Worm (Caenorhabditis elegans) whole organism, midembryonic: ENCODE results near the gene F35F10.14.

ENCODE experiments used
- T22C8.4 ChIP-seq: fragments of 200-800 bp; sonication (Bioruptor generic); IDR thresholded peaks from 2 replicates; pipeline ENCODE4 v1.3.6; 2022; ENCODE audit warnings: missing genetic modification characterization, missing compliant biosample characterization
- ztf-29 ChIP-seq: fragments of 200-800 bp; sonication (Bioruptor generic); IDR thresholded peaks from 2 replicates; pipeline ENCODE4 v1.3.6; 2022; ENCODE audit warnings: missing genetic modification reagents, missing genetic modification characterization, missing compliant biosample characterization

DNA sequence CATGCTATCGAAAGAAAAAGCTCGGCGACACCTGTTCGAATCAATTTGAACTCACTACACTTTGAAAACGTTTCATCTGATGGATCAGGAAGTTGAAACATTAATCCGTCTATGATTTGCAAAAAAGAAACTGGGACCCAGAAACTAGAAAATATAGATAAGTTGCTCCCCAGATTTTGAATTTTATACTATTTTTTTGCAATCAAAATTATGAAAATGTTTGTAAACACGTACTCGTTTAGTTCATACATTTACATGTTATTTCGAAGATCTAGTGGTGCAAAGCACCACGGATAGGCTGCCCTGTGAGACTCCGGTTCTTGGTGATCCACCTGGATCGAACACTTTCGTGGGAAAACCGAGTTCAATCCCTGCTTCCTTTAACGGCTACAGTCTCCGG is 22.0 kb upstream of the F35F10.14 start, which contains the start of gene C17B7.10:
- TF ChIP-seq T22C8.4 (GFP tag; lab: Robert Waterston, UW) (no peak), ztf-29 (no peak)
